Worm (Caenorhabditis elegans) whole organism, young adult: Measurements from ENCODE around the gene rab-21.

ENCODE experiments used
- B0035.1 ChIP-seq: sonication (generic microtip); optimal IDR thresholded peaks from 2 replicates; lab custom pipeline; 2016; ENCODE audit warnings: missing genetic modification characterization, mild to moderate bottlenecking, missing compliant biosample characterization, missing genotype, missing genetic modification reagents
- T26A5.8 ChIP-seq: sonication (generic microtip); optimal IDR thresholded peaks from 2 replicates; lab custom pipeline; 2016; ENCODE audit warnings: missing genetic modification characterization, missing compliant biosample characterization
- Y95B8A.8 ChIP-seq: fragments of 200-800 bp; sonication (Bioruptor generic); IDR thresholded peaks from 2 replicates; pipeline ENCODE4 v1.3.6; 2022; ENCODE audit warnings: missing genetic modification reagents, missing genetic modification characterization, missing compliant biosample characterization
- ZK185.1 ChIP-seq: sonication (generic microtip); optimal IDR thresholded peaks from 2 replicates; lab custom pipeline; 2016; ENCODE audit warnings: mild to moderate bottlenecking, missing genetic modification characterization, missing compliant biosample characterization; ENCODE audit not compliant: poor library complexity, severe bottlenecking
- ama-1 ChIP-seq, 3 experiments: fragments of 150-350 bp in 1 of 3; sonication (generic microtip) in 2 of 3; optimal IDR thresholded peaks; 2 replicates each; lab custom pipeline; 2014 to 2018; ENCODE audit warnings: missing biosample characterization in 2 of 3, missing genetic modification characterization in 2 of 3, missing genetic modification reagents in 2 of 3
- aptf-2 ChIP-seq: fragments of 200-800 bp; sonication (Bioruptor generic); conservative IDR thresholded peaks from 2 replicates; pipeline ENCODE4 v1.3.6; 2022; ENCODE audit warnings: missing genetic modification reagents, missing genetic modification characterization, missing compliant biosample characterization
- attf-3 ChIP-seq: fragments of 200-800 bp; sonication (Bioruptor generic); conservative IDR thresholded peaks from 2 replicates; pipeline ENCODE4 v1.3.6; 2022; ENCODE audit warnings: missing genetic modification reagents, missing genetic modification characterization, missing compliant biosample characterization
- efl-1 ChIP-seq: fragments of 150-350 bp; optimal IDR thresholded peaks from 2 replicates; lab custom pipeline; 2014; ENCODE audit warnings: missing biosample characterization, missing genetic modification reagents, missing genetic modification characterization
- nhr-179 ChIP-seq: sonication (generic microtip); optimal IDR thresholded peaks from 2 replicates; lab custom pipeline; 2016; ENCODE audit warnings: mild to moderate bottlenecking, missing genetic modification characterization, missing compliant biosample characterization
- pbrm-1 ChIP-seq: fragments of 200-800 bp; sonication (Bioruptor generic); IDR thresholded peaks from 2 replicates; pipeline ENCODE4 v1.3.6; 2022; ENCODE audit warnings: missing genetic modification reagents, missing genetic modification characterization, missing compliant biosample characterization
- zfh-2 ChIP-seq: fragments of 200-800 bp; sonication (Bioruptor generic); conservative IDR thresholded peaks from 2 replicates; pipeline ENCODE4 v1.3.6; 2022; ENCODE audit warnings: missing genetic modification reagents, missing genetic modification characterization, missing compliant biosample characterization

DNA sequence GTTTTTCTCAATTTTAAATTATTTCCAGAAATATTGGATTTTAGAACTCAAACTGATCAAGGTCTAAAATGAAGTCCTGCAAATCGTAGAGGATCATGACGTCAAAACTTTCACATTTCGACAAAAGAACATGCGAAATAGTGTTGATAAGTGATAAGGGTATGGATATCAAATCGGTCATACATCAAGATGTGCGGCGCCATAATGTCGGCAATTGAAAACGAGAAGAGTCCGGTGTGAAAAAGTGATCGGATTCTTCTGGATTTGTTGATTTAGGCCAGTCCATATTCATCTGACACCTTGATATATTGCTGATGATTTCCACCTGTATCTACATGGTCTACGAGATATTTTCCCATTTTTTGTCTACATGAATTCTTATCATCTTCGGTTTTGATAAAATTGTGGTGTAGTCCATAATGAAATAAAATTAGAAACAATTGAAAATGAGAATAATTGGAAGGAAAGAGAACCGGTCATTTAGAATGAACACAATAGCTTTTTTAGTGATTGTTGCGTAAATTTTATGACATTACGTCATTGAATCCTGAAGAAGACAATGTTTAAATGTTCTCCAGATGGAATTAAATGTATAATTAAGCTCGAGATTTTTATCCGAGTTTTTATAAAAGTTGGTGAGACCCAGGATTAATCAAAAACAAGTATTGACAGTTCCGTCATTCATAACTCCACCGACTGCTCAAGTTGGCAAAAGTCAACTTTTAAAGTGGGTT is 16.3 kb upstream of the rab-21 start:
- TF ChIP-seq B0035.1 (tag; lab: Kevin White, UChicago) (no peak), pbrm-1 (GFP tag; lab: Robert Waterston, UW) (no peak), Y95B8A.8 (GFP tag; lab: Robert Waterston, UW) (no peak), nhr-179 (tag; lab: Kevin White, UChicago) (no peak), T26A5.8 (no peak), ama-1 (optimal IDR thresholded peaks at IDR 0.05; lab: Kevin White, UChicago) (no peak), ama-1 (GFP tag; optimal IDR thresholded peaks at IDR 0.05; lab: Kevin White, UChicago) (no peak), zfh-2 (GFP tag; lab: Robert Waterston, UW) (no peak), efl-1 (GFP tag; lab: Kevin White, UChicago) (no peak), attf-3 (GFP tag; lab: Robert Waterston, UW) (no peak), ZK185.1 (no peak), aptf-2 (no peak)
